Worm (Caenorhabditis elegans) whole organism, young adult: Measurements from ENCODE around the gene malt-1.

Experiments used
- dox-1 ChIP-seq: fragments of 200-800 bp; sonication (Bioruptor generic); IDR thresholded peaks from 2 replicates; pipeline ENCODE4 v1.3.6; 2022; ENCODE audit warnings: missing genetic modification reagents, missing genetic modification characterization, missing compliant biosample characterization
- him-1 ChIP-seq: sonication (generic microtip); optimal IDR thresholded peaks from 2 replicates; lab custom pipeline; 2016; ENCODE audit warnings: missing genotype, missing genetic modification reagents, missing genetic modification characterization, missing compliant biosample characterization
- sea-2 ChIP-seq: fragments of 200-800 bp; sonication (Bioruptor generic); IDR thresholded peaks from 2 replicates; pipeline ENCODE4 v1.3.6; 2022; ENCODE audit warnings: missing genetic modification characterization, missing compliant biosample characterization
- snpc-4 ChIP-seq, 5 experiments: fragments of 150-350 bp in 1 of 5; sonication (generic microtip) in 4 of 5; optimal IDR thresholded peaks; 2 replicates each; lab custom pipeline; 2014 to 2018; ENCODE audit warnings: missing genetic modification characterization in 5 of 5, missing biosample characterization in 3 of 5, antibody characterized with exemption in 2 of 5, mild to moderate bottlenecking in 2 of 5, missing compliant biosample characterization in 2 of 5, missing genotype in 2 of 5, moderate library complexity in 2 of 5, missing genetic modification reagents in 1 of 5
- ztf-6 ChIP-seq: fragments of 200-800 bp; sonication (Bioruptor generic); IDR thresholded peaks from 2 replicates; pipeline ENCODE4 v1.3.6; 2022; ENCODE audit warnings: missing genetic modification reagents, missing genetic modification characterization, missing compliant biosample characterization

ce11 chrII:6970515-6970914, 19.4 kb upstream of the malt-1 start, which contains the start of gene C15F1.5:
- TF ChIP-seq snpc-4 (GFP tag; optimal IDR thresholded peaks at IDR 0.05; lab: Kevin White, UChicago) (no peak), snpc-4 (tag; optimal IDR thresholded peaks at IDR 0.05; lab: Kevin White, UChicago) (no peak), sea-2 (no peak), him-1 (no peak), dox-1 (GFP tag; lab: Robert Waterston, UW) (no peak), ztf-6 (no peak)
